Fruit fly (Drosophila melanogaster): ENCODE results near the gene dls.
A peak's percentile ranks its signal among the peaks of the same experiment; 100 is the strongest.

Gene dls

DNA sequence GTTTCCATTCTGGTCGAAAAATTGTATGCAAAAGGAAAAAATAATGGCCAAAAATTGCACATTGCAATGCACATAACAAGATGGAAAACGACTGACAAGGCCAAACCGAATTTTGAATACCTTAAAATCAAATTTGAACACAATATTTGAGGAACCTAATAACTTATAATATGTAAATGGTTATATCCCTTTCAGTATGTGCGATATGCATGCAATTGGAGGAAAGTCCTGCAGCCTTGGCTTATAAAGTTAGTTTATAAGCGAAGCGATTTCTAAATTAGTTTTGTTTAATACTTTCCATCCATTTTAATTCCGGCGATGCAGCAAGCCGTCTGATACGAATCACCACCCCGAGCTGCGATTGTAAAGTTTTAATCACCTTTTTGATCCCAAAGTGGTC, 24.0 kb downstream of the dls start:
- TF ChIP-seq Myc (optimal IDR thresholded peaks at IDR 0.05) (no peak), CG9705 (GFP tag; optimal IDR thresholded peaks at IDR 0.05) (no peak), Abd-B (GFP tag; optimal IDR thresholded peaks at IDR 0.05) (no peak), Dif (GFP tag; optimal IDR thresholded peaks at IDR 0.05; ENCODE audit: partially characterized antibody) (no peak), Rel (GFP tag; optimal IDR thresholded peaks at IDR 0.05) (no peak), Rel (tag; optimal IDR thresholded peaks at IDR 0.05) (no peak), foxo (GFP tag; optimal IDR thresholded peaks at IDR 0.05) (no peak), brk (GFP tag; optimal IDR thresholded peaks at IDR 0.05) (no peak), br (GFP tag; optimal IDR thresholded peaks at IDR 0.05) (no peak), rgr (GFP tag; optimal IDR thresholded peaks at IDR 0.05) (no peak), dmrt93B (GFP tag; optimal IDR thresholded peaks at IDR 0.05) (no peak), ey (GFP tag; optimal IDR thresholded peaks at IDR 0.05) (no peak), Sp1 (GFP tag; optimal IDR thresholded peaks at IDR 0.05) (no peak), sage (GFP tag; optimal IDR thresholded peaks at IDR 0.05) (no peak)

DNA sequence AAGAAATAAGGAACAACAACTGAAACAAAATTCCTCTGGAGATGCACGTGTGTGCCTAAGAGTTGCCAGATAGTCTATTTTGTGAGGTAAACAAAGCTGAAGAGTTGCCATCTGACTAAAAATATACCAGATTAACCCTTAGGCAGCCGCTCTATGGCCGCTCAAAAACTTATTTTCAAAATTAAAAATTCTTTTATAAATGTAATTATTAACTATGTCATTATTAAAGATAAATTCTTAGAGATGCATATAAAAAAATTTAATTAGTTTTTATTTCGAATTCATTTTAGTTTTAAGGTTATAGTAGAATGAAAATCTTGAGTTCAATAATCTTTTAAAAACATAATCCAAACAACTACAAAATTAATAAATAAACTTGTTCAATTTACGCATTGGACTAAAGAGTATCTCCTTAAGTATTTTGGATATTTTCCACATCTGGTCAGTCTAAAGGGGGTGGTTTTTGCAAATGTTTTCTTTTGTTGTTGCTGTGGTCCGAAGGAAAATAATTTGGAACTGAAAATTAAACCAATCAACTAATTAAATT, 27.6 kb downstream of the dls start, which contains the start of gene Tmx3:
Tmx3 (plus strand) TSS at position 442 of the 547 bp plus-strand sequence.
- TF ChIP-seq fru (GFP tag; optimal IDR thresholded peaks at IDR 0.05) = peak; percentile 78
- TF ChIP-seq GATAd (GFP tag; optimal IDR thresholded peaks at IDR 0.05) = peak; percentile 72
- no peak for TF ChIP-seq lola (GFP tag; optimal IDR thresholded peaks at IDR 0.05)
- peak; percentile 91 for TF ChIP-seq HLH106 (tag; optimal IDR thresholded peaks at IDR 0.05)
- TF ChIP-seq h (GFP tag; optimal IDR thresholded peaks at IDR 0.05) = peak; percentile 82
- TF ChIP-seq dl (GFP tag; optimal IDR thresholded peaks at IDR 0.05; ENCODE audit: insufficient read depth in 1 of 2, partially characterized antibody in 2 of 2) = no peak
- TF ChIP-seq jim (GFP tag; optimal IDR thresholded peaks at IDR 0.05) = peak; percentile 22
- TF ChIP-seq Hr83 (GFP tag; optimal IDR thresholded peaks at IDR 0.05; ENCODE audit: poor library complexity, severe bottlenecking) = peak; percentile 86
- no peak for TF ChIP-seq Dif (GFP tag; optimal IDR thresholded peaks at IDR 0.05; ENCODE audit: partially characterized antibody)
- TF ChIP-seq Vsx2 (GFP tag; optimal IDR thresholded peaks at IDR 0.05; ENCODE audit: partially characterized antibody) = no peak
- peak; percentile 82 for TF ChIP-seq brk (GFP tag; optimal IDR thresholded peaks at IDR 0.05)
- TF ChIP-seq OdsH (GFP tag; optimal IDR thresholded peaks at IDR 0.05) = peak; percentile 82
- peak; percentile 63 for TF ChIP-seq br (GFP tag; optimal IDR thresholded peaks at IDR 0.05)
- TF ChIP-seq foxo (GFP tag; optimal IDR thresholded peaks at IDR 0.05) = peak in 1 of 2 experiments; percentile 93
- peak; percentile 82 for TF ChIP-seq Hnf4 (GFP tag; optimal IDR thresholded peaks at IDR 0.05)
- TF ChIP-seq Sp1 (GFP tag; optimal IDR thresholded peaks at IDR 0.05) = peak; percentile 87
- TF ChIP-seq Jra (GFP tag; optimal IDR thresholded peaks at IDR 0.05) = peak; percentile 57
- no peak for TF ChIP-seq Mio (GFP tag; optimal IDR thresholded peaks at IDR 0.05)
- peak; percentile 72 for TF ChIP-seq sv (GFP tag; optimal IDR thresholded peaks at IDR 0.05)
- TF ChIP-seq Dfd (GFP tag; optimal IDR thresholded peaks at IDR 0.05) = no peak
- TF ChIP-seq dsf (GFP tag; optimal IDR thresholded peaks at IDR 0.05; ENCODE audit: borderline replicate concordance) = peak; percentile 58
- no peak for TF ChIP-seq tai (GFP tag; optimal IDR thresholded peaks at IDR 0.05)
- peak; percentile 87 for TF ChIP-seq rgr (GFP tag; optimal IDR thresholded peaks at IDR 0.05)
- TF ChIP-seq usp (GFP tag; optimal IDR thresholded peaks at IDR 0.05) = no peak
- peak; percentile 25 for TF ChIP-seq Myc (optimal IDR thresholded peaks at IDR 0.05)
- TF ChIP-seq CG32264 (GFP tag; optimal IDR thresholded peaks at IDR 0.05) = no peak
- TF ChIP-seq ey (GFP tag; optimal IDR thresholded peaks at IDR 0.05) = peak; percentile 69
- peak; percentile 71 for TF ChIP-seq CG9705 (GFP tag; optimal IDR thresholded peaks at IDR 0.05)
- TF ChIP-seq Rel (GFP tag; optimal IDR thresholded peaks at IDR 0.05) = no peak
- peak; percentile 68 for TF ChIP-seq Rel (tag; optimal IDR thresholded peaks at IDR 0.05)
- TF ChIP-seq dmrt93B (GFP tag; optimal IDR thresholded peaks at IDR 0.05) = peak; percentile 73
- no peak for TF ChIP-seq N (GFP tag; optimal IDR thresholded peaks at IDR 0.05)
- TF ChIP-seq woc (GFP tag; optimal IDR thresholded peaks at IDR 0.05) = peak; percentile 68
- peak; percentile 85 for TF ChIP-seq psq (GFP tag; optimal IDR thresholded peaks at IDR 0.05)

DNA sequence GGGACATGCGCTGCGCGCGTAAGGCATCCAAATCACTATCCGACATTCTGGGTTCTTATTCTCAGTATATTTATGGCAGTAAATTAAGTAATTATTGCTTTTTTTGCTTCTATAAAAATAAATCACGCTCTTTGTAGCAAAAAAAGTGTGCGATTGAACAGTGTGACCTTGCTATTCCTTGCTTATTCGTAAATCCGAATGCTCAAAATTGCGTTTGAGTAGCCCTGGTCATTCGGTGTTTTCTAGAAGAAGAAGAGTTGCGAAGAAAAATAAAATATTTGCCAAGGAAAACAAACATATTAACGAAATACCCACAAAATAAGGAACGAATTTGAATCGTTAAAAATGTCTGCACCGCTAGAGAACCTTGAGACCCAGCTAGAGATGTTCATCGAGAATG, 30.7 kb downstream of the dls start, which contains the start of the genes PDCD-5 and MED10:
PDCD-5 (minus strand) TSS at position 182 of the 400 bp plus-strand sequence.
MED10 (plus strand) TSS at position 228 of the 400 bp plus-strand sequence.
- no peak for TF ChIP-seq Vsx2 (GFP tag; optimal IDR thresholded peaks at IDR 0.05; ENCODE audit: partially characterized antibody)
- peak; percentile 30 for TF ChIP-seq Hr83 (GFP tag; optimal IDR thresholded peaks at IDR 0.05; ENCODE audit: poor library complexity, severe bottlenecking)
- TF ChIP-seq Abd-B (GFP tag; optimal IDR thresholded peaks at IDR 0.05) = no peak
- TF ChIP-seq N (GFP tag; optimal IDR thresholded peaks at IDR 0.05) = no peak
- TF ChIP-seq Dif (GFP tag; optimal IDR thresholded peaks at IDR 0.05; ENCODE audit: partially characterized antibody) = peak; percentile 0
- TF ChIP-seq Jra (GFP tag; optimal IDR thresholded peaks at IDR 0.05) = no peak
- TF ChIP-seq psq (GFP tag; optimal IDR thresholded peaks at IDR 0.05) = no peak
- no peak for TF ChIP-seq Mio (GFP tag; optimal IDR thresholded peaks at IDR 0.05)
- TF ChIP-seq Hr78 (GFP tag; optimal IDR thresholded peaks at IDR 0.05) = no peak
- no peak for TF ChIP-seq Rel (GFP tag; optimal IDR thresholded peaks at IDR 0.05)
- peak; percentile 65 for TF ChIP-seq Rel (tag; optimal IDR thresholded peaks at IDR 0.05)
- no peak for TF ChIP-seq sv (GFP tag; optimal IDR thresholded peaks at IDR 0.05)
- TF ChIP-seq sage (GFP tag; optimal IDR thresholded peaks at IDR 0.05) = no peak
- peak; percentile 29 for TF ChIP-seq Myc (optimal IDR thresholded peaks at IDR 0.05)
- no peak for TF ChIP-seq CG9705 (GFP tag; optimal IDR thresholded peaks at IDR 0.05)
- peak; percentile 3 for TF ChIP-seq OdsH (GFP tag; optimal IDR thresholded peaks at IDR 0.05)
- no peak for TF ChIP-seq fru (GFP tag; optimal IDR thresholded peaks at IDR 0.05)
- TF ChIP-seq dmrt93B (GFP tag; optimal IDR thresholded peaks at IDR 0.05) = no peak
- TF ChIP-seq ey (GFP tag; optimal IDR thresholded peaks at IDR 0.05) = no peak
- no peak for TF ChIP-seq woc (GFP tag; optimal IDR thresholded peaks at IDR 0.05)
- TF ChIP-seq Dfd (GFP tag; optimal IDR thresholded peaks at IDR 0.05) = no peak
- TF ChIP-seq pan (optimal IDR thresholded peaks at IDR 0.05) = no peak
- no peak for TF ChIP-seq usp (GFP tag; optimal IDR thresholded peaks at IDR 0.05)
- no peak for TF ChIP-seq dl (GFP tag; optimal IDR thresholded peaks at IDR 0.05; ENCODE audit: insufficient read depth in 1 of 2, partially characterized antibody in 2 of 2)
- no peak for TF ChIP-seq CrebA (GFP tag; optimal IDR thresholded peaks at IDR 0.05; ENCODE audit: borderline replicate concordance)
- TF ChIP-seq br (GFP tag; optimal IDR thresholded peaks at IDR 0.05) = no peak
- TF ChIP-seq CG32264 (GFP tag; optimal IDR thresholded peaks at IDR 0.05) = no peak
- TF ChIP-seq jim (GFP tag; optimal IDR thresholded peaks at IDR 0.05) = no peak
- TF ChIP-seq HLH106 (tag; optimal IDR thresholded peaks at IDR 0.05) = peak; percentile 39
- TF ChIP-seq GATAd (GFP tag; optimal IDR thresholded peaks at IDR 0.05) = no peak
- no peak for TF ChIP-seq brk (GFP tag; optimal IDR thresholded peaks at IDR 0.05)
- no peak for TF ChIP-seq lola (GFP tag; optimal IDR thresholded peaks at IDR 0.05)
- TF ChIP-seq h (GFP tag; optimal IDR thresholded peaks at IDR 0.05) = no peak
- TF ChIP-seq rgr (GFP tag; optimal IDR thresholded peaks at IDR 0.05) = peak; percentile 12
- TF ChIP-seq tai (GFP tag; optimal IDR thresholded peaks at IDR 0.05) = no peak
- TF ChIP-seq Sp1 (GFP tag; optimal IDR thresholded peaks at IDR 0.05) = peak; percentile 39

Measured in whole organism, wandering third instar larva.